Worm (Caenorhabditis elegans) whole organism, midembryonic: ENCODE data around the gene nhr-201.

Experiments used
- T22C8.4 ChIP-seq: fragments of 200-800 bp; sonication (Bioruptor generic); IDR thresholded peaks from 2 replicates; pipeline ENCODE4 v1.3.6; 2022; ENCODE audit warnings: missing genetic modification characterization, missing compliant biosample characterization
- cog-1 ChIP-seq: sonication (generic microtip); optimal IDR thresholded peaks from 2 replicates; lab custom pipeline; 2016; ENCODE audit warnings: missing genetic modification characterization, missing compliant biosample characterization
- flt-1 ChIP-seq: fragments of 200-800 bp; sonication (Bioruptor generic); IDR thresholded peaks from 2 replicates; pipeline ENCODE4 v1.3.6; 2022; ENCODE audit warnings: missing genetic modification characterization, missing compliant biosample characterization
- klf-2 ChIP-seq: fragments of 200-800 bp; sonication (Bioruptor generic); conservative IDR thresholded peaks from 2 replicates; pipeline ENCODE4 v1.3.6; 2022; ENCODE audit warnings: missing genetic modification reagents, missing genetic modification characterization, missing compliant biosample characterization
- med-1 ChIP-seq: sonication (generic microtip); optimal IDR thresholded peaks from 2 replicates; lab custom pipeline; 2017; ENCODE audit warnings: missing genetic modification characterization, mild to moderate bottlenecking, missing compliant biosample characterization, antibody characterized with exemption, missing genetic modification reagents; ENCODE audit not compliant: insufficient read depth
- ref-1 ChIP-seq: fragments of 200-800 bp; sonication (Bioruptor generic); conservative IDR thresholded peaks from 2 replicates; pipeline ENCODE4 v1.3.6; 2022; ENCODE audit warnings: missing genetic modification reagents, missing genetic modification characterization, missing compliant biosample characterization
- tab-1 ChIP-seq: fragments of 200-800 bp; sonication (Bioruptor generic); IDR thresholded peaks from 2 replicates; pipeline ENCODE4 v1.3.6; 2022; ENCODE audit warnings: missing genetic modification characterization, missing compliant biosample characterization
- ztf-23 ChIP-seq: fragments of 200-800 bp; sonication (Bioruptor generic); IDR thresholded peaks from 2 replicates; pipeline ENCODE4 v1.3.6; 2022; ENCODE audit warnings: missing genetic modification reagents, missing genetic modification characterization, missing compliant biosample characterization
- ztf-29 ChIP-seq: fragments of 200-800 bp; sonication (Bioruptor generic); IDR thresholded peaks from 2 replicates; pipeline ENCODE4 v1.3.6; 2022; ENCODE audit warnings: missing genetic modification reagents, missing genetic modification characterization, missing compliant biosample characterization

Gene nhr-201

DNA sequence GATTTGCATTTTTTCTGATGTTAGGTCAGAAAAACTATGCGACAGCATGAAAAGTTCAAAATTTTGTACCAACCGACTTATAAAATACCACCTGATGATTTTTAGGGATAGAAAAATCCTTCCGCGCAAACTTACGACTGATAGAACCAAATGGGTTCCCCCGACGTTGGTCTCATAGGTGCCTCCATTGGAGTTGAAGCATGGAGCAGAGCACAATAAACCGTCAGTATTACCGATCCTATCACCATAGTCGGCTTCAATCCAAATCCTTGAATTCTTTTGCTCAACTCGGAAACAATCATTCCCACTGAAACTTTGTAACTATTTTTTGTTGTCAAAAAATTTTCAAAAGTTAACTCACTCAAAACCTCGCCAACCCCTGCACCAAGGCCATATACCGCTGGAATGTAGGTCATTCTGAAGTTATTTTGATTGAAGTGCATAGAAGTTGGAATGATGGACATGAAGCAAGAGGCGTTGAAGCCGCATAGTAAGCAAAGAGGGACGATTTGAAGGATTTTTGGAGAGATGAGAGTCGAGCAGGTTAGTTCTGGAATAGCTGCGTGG lies 25.4 kb upstream of the nhr-201 start:
- TF ChIP-seq ref-1 = no peak
- TF ChIP-seq flt-1 = no peak
- no peak for TF ChIP-seq cog-1 (tag; lab: Kevin White, UChicago)
- TF ChIP-seq klf-2 = no peak

DNA sequence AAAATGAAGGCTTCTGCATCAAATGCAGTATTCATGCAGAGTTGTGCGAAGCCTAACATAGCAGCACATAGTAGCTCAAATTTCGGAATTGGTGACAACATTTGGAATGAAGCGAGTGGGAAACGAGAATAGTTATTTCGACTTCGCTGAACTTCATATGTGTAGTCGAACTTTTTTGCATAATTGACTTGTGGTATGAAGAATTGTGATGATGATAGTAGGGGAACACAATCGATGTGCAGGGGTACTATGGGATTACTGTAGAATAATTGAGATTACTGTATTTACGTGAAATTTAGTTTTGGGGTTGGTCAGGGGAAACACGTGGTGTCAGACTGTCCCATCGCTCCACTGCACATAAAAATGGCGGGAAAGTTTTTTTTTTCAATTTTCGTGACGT lies 23.7 kb upstream of the nhr-201 start, which contains the start of gene B0554.7:
Gene B0554.7 (minus strand): TSS at position 101 of the 400 bp plus-strand sequence.
- no peak for TF ChIP-seq T22C8.4 (GFP tag; lab: Robert Waterston, UW)
- no peak for TF ChIP-seq ref-1
- TF ChIP-seq cog-1 (tag; lab: Kevin White, UChicago) = no peak
- TF ChIP-seq flt-1 = no peak
- no peak for TF ChIP-seq ztf-29
- TF ChIP-seq tab-1 (GFP tag; lab: Robert Waterston, UW) = no peak
- TF ChIP-seq med-1 (GFP tag; lab: Kevin White, UChicago) = no peak

DNA sequence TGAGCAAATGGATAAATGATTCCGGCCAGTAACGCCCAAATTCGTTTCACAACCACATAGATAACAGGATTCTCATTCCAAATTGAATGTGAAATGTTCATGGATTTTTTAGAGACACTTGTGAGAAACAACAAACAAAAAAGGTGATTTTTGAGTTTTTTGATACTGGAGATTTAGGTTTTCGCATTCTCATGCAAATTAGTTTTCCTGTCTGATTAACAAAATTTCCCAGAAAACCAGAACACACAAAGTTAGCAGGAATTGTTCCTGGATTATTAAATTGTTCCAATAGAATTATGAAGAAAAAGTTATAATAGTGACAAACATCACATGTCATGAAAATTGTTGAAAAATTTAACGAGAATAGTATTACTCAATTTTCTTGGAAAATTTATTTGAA lies 21.4 kb upstream of the nhr-201 start, which contains the start of gene srh-33:
Gene srh-33 (minus strand): TSS at position 101 of the 400 bp plus-strand sequence.
- TF ChIP-seq klf-2 (no peak), ref-1 (no peak)

DNA sequence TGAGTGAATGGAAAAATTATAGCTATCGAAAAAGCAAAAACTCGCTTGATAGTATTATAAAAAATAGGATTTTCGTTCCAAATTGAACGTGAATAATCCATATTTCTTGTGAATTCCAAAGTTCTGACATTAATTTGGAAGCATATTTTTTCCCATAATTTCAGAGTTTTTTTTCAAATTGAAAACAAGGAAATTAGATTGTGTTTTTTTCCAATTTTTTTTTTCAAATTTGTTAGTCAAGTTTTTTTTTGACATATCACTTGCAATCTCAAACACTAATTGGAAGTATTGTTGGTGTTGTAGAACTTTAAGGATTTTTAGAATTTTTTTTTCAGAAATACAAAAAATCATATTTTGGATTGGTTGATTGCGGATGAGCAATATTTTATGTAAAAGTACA lies 18.1 kb upstream of the nhr-201 start, which contains the start of gene srh-34:
Gene srh-34 (minus strand): TSS at position 101 of the 400 bp plus-strand sequence.
- TF ChIP-seq klf-2 (no peak), ztf-29 (no peak), flt-1 (no peak), T22C8.4 (GFP tag; lab: Robert Waterston, UW) (no peak), tab-1 (GFP tag; lab: Robert Waterston, UW) (no peak), med-1 (GFP tag; lab: Kevin White, UChicago) (no peak), ztf-23 (GFP tag; lab: Robert Waterston, UW) (no peak), ref-1 (no peak), cog-1 (tag; lab: Kevin White, UChicago) (no peak)

DNA sequence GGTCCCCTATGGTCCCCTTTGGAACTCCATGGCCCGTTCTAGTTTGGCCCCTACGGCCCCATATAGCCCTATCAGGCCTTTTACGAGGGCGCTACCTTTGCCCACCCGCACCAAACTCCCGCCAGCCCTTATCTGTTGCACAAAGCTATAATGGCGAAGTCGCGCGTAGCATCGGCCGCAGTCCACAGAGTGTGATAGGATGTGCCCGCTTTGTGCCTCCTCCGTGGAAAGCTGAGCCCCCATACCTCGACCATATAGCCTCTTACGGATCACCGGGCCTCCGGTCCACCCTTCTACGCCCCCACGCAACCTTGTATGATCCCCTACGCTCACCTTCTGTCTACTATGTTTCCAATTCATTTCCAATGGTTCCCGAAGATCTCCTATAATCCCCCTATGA lies 17.6 kb upstream of the nhr-201 start:
- no peak for TF ChIP-seq med-1 (GFP tag; lab: Kevin White, UChicago)
- no peak for TF ChIP-seq klf-2
- 0 out of 2 replicates have a peak, but pooled peaks have one; percentile 32 for TF ChIP-seq flt-1
- no peak for TF ChIP-seq ztf-23 (GFP tag; lab: Robert Waterston, UW)
- TF ChIP-seq tab-1 (GFP tag; lab: Robert Waterston, UW) = 0 out of 2 replicates have a peak, but pooled peaks have one; percentile 40

DNA sequence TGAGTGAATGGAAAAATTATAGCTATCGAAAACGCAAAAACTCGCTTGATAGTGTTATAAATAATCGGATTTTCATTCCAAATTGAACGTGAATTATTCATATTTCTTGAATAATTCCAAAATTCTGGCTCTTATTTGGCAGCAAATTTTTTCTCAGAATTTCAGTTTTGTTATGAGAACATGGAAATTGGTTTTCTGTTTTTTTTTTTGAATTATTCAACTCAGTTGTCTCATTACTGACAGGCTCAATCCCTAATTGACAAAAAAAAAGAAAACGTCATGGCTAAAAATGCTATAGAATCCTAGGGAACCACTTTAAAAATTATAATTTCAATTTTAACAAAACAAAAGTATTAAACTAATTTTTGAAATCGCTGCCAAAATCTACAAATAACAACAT lies 15.5 kb upstream of the nhr-201 start, which contains the start of gene srh-35:
Gene srh-35 (minus strand): TSS at position 101 of the 400 bp plus-strand sequence.
- TF ChIP-seq klf-2 = no peak
- no peak for TF ChIP-seq ztf-29
- no peak for TF ChIP-seq tab-1 (GFP tag; lab: Robert Waterston, UW)
- TF ChIP-seq ref-1 = no peak
- TF ChIP-seq flt-1 = no peak
- no peak for TF ChIP-seq med-1 (GFP tag; lab: Kevin White, UChicago)
- no peak for TF ChIP-seq T22C8.4 (GFP tag; lab: Robert Waterston, UW)
- TF ChIP-seq ztf-23 (GFP tag; lab: Robert Waterston, UW) = no peak
- no peak for TF ChIP-seq cog-1 (tag; lab: Kevin White, UChicago)

DNA sequence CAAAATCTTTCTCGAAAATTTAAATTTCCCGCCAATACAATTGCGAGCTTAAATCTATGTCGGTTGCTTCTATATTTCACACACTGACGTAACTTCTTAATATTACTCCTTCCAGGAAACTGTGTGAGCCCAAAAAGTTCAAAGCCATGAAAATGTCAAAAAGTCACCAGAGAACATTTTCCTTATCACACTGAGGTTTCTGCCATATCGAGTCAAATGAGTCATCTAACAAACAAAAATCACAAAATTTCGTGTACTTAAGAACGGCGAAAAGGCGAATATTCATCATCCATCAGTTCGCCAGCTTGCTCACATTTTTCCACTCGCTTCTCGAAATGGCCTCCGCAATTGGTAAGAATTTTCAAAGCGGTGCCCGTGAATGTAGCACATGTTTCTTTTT lies 14.9 kb upstream of the nhr-201 start, which contains the start of gene M02H5.8:
Gene M02H5.8 (plus strand): TSS at position 297 of the 400 bp plus-strand sequence.
- TF ChIP-seq med-1 (GFP tag; lab: Kevin White, UChicago) = no peak

DNA sequence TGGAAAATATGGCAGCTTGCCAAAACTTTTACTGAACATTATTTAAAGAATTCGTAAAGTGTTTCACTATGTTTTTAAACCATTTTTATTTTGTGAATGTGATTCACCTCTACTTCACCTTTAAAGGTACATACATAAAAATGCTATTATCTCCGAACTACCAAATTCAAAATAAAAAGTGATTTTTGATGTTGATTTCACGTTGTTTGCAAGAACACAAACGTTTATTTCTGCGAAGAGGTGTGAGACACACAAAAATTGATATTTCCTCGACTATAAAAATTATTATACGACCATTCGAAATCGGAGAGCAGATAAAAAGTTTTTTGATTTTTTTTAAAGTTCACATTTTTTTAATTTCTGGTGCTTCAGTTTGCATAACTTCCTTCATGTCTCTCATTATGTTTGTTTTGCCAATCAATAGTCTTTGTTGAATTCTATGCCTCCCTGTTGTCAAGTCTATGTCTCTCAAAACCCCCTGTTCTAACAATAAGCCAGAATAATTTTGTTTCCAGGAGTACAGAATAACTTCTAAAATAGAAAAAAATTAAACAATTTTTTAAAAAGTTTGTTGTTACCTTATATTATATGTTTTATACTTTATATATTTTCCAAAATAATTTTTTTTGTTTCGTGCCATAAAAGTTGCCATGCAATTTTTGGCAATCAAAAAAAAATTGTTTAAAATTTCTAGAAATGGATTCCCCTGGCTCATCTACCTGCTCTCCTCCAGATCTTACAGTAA lies 13.7 kb upstream of the nhr-201 start, which contains the start of gene nhr-123:
Gene nhr-123 (plus strand): TSS at position 695 of the 745 bp plus-strand sequence.
- TF ChIP-seq tab-1 (GFP tag; lab: Robert Waterston, UW) = no peak
- TF ChIP-seq ref-1 = no peak
- TF ChIP-seq T22C8.4 (GFP tag; lab: Robert Waterston, UW) = no peak
- TF ChIP-seq ztf-23 (GFP tag; lab: Robert Waterston, UW) = no peak
- TF ChIP-seq flt-1 = no peak
- no peak for TF ChIP-seq cog-1 (tag; lab: Kevin White, UChicago)
- TF ChIP-seq med-1 (GFP tag; lab: Kevin White, UChicago) = no peak
- no peak for TF ChIP-seq klf-2

DNA sequence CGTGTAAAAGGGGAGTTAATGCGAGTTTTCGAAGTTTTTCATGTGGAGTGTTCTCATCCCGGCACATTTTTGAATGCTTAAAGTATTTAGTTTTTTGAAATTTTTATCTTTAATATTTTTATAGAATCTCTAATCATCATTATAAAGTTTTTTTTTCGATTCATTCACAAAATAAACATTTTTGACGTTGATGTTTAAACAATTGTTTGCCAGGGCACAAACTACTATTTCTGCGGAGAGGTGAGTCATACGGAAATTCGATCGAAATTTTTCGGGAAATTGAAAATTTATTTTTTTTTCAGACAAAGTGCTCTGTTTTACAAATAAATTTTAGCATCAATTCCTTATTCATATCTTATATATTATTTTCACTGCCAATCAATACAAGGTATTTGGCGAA lies 11.1 kb upstream of the nhr-201 start, which contains the start of gene nhr-98:
Gene nhr-98 (plus strand): TSS at position 301 of the 400 bp plus-strand sequence.
- TF ChIP-seq klf-2 = no peak
- TF ChIP-seq cog-1 (tag; lab: Kevin White, UChicago) = no peak
- no peak for TF ChIP-seq flt-1
- TF ChIP-seq med-1 (GFP tag; lab: Kevin White, UChicago) = no peak
- TF ChIP-seq ref-1 = no peak
- no peak for TF ChIP-seq T22C8.4 (GFP tag; lab: Robert Waterston, UW)
- no peak for TF ChIP-seq ztf-23 (GFP tag; lab: Robert Waterston, UW)
- no peak for TF ChIP-seq ztf-29
- TF ChIP-seq tab-1 (GFP tag; lab: Robert Waterston, UW) = no peak

DNA sequence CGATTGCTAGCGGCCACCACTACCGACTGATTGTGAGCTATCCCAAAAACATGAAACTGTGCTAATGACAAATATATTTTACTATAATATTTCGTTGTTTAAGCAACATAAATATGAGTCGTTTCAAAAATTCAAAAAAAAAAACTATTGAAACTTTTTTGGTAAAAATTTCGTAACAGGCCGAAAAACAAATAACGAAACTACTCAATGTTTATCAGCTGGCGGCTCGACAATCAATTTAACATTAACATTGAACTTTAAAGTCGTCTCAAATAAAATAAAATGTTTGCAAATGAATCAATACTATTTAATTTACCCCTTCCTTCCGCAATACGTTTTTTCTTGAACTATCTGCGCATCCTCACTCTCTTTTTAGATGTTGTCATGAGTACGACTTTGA lies 6.8 kb upstream of the nhr-201 start:
- TF ChIP-seq klf-2 = no peak
- TF ChIP-seq tab-1 (GFP tag; lab: Robert Waterston, UW) = no peak
- TF ChIP-seq flt-1 = no peak
- TF ChIP-seq cog-1 (tag; lab: Kevin White, UChicago) = no peak
- no peak for TF ChIP-seq T22C8.4 (GFP tag; lab: Robert Waterston, UW)
- TF ChIP-seq med-1 (GFP tag; lab: Kevin White, UChicago) = no peak
- TF ChIP-seq ref-1 = no peak
- TF ChIP-seq ztf-29 = no peak
- no peak for TF ChIP-seq ztf-23 (GFP tag; lab: Robert Waterston, UW)
